Fruit fly (Drosophila melanogaster): ENCODE results near the gene Nup154.

The Nup154 gene

DNA sequence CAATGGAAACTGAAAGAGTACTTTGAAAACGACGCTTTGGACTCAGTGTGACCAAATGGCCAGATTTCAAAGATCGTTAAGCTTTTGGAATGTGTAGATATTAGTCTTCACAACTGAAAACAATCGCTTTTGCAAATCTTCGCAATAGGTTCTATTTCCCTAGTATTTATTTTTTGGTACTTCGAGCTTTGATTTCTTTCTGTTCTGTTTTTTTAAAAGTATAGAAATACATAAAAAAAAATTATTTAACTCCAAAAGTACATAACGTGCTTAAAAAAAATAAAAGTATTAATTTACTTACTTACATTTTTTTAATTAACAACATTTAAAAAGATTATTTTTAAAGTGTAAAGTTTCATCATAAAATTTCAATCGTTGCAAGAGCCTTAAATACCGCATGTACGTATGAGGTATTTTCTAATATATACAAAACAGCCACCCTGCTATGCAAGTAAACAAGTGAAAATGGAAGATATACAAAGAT is 17.2 kb upstream of the Nup154 start, which contains the start of the genes piwi and CG12253 (continued):
- TF ChIP-seq CG11695 (GFP tag; IDR thresholded peaks at IDR 0.05) (peak; percentile 68; the same call in 2 of the 3 replicates), klu (GFP tag; IDR thresholded peaks at IDR 0.05) (peak; percentile 78; the same call in 1 of the 2 replicates), stc (GFP tag; IDR thresholded peaks at IDR 0.05) (no peak), da (GFP tag; optimal IDR thresholded peaks at IDR 0.05) (no peak), Chrac-16 (GFP tag; optimal IDR thresholded peaks at IDR 0.05) (peak; percentile 78), HLH3B (GFP tag; IDR thresholded peaks at IDR 0.05) (peak; percentile 83), Eip74EF (GFP tag; optimal IDR thresholded peaks at IDR 0.05) (no peak), Neu2 (GFP tag; optimal IDR thresholded peaks at IDR 0.05; ENCODE audit: borderline replicate concordance) (no peak), CG9727 (GFP tag; optimal IDR thresholded peaks at IDR 0.05) (peak; percentile 49), lmd (GFP tag; IDR thresholded peaks at IDR 0.05) (peak; percentile 89), HHEX (GFP tag; optimal IDR thresholded peaks at IDR 0.05) (no peak), B-H1 (GFP tag; IDR thresholded peaks at IDR 0.05) (no peak), CG8944 (GFP tag; optimal IDR thresholded peaks at IDR 0.05) (no peak), CG7963 (GFP tag; IDR thresholded peaks at IDR 0.05; ENCODE audit: partially characterized antibody) (no peak), Ssrp (tag; optimal IDR thresholded peaks at IDR 0.05) (peak; percentile 94), Ptx1 (GFP tag; IDR thresholded peaks at IDR 0.05) (peak; percentile 92), trem (tag; optimal IDR thresholded peaks at IDR 0.05) (peak; percentile 44), Ravus (GFP tag; IDR thresholded peaks at IDR 0.05) (no peak), Hsf (GFP tag; optimal IDR thresholded peaks at IDR 0.05) (peak; percentile 77), dimm (GFP tag; IDR thresholded peaks at IDR 0.05) (no peak), h (optimal IDR thresholded peaks at IDR 0.05) (no peak), disco-r (GFP tag; optimal IDR thresholded peaks at IDR 0.05) (no peak), CG14860 (GFP tag; IDR thresholded peaks at IDR 0.05; ENCODE audit: partially characterized antibody) (no peak), CG17385 (GFP tag; optimal IDR thresholded peaks at IDR 0.05) (peak; percentile 76), Trl (optimal IDR thresholded peaks at IDR 0.05) (no peak), Trl (GFP tag; optimal IDR thresholded peaks at IDR 0.05) (peak; percentile 20), CrebB (tag; optimal IDR thresholded peaks at IDR 0.05) (peak; percentile 8), tgo (GFP tag; IDR thresholded peaks at IDR 0.05) (peak; percentile 91), C15 (GFP tag; IDR thresholded peaks at IDR 0.05) (no peak), NFAT (GFP tag; IDR thresholded peaks at IDR 0.05) (no peak), CG4424 (GFP tag; optimal IDR thresholded peaks at IDR 0.05) (peak; percentile 42), CG2202 (tag; optimal IDR thresholded peaks at IDR 0.05) (peak; percentile 40), lbe (GFP tag; optimal IDR thresholded peaks at IDR 0.05) (no peak), CG4707 (GFP tag; optimal IDR thresholded peaks at IDR 0.05) (peak; percentile 7), CG17612 (GFP tag; IDR thresholded peaks at IDR 0.05) (no peak), insv (GFP tag; optimal IDR thresholded peaks at IDR 0.05) (no peak), crp (GFP tag; optimal IDR thresholded peaks at IDR 0.05) (no peak), CG33557 (GFP tag; optimal IDR thresholded peaks at IDR 0.05) (no peak), oc (tag; optimal IDR thresholded peaks at IDR 0.05) (no peak), CG9437 (GFP tag; optimal IDR thresholded peaks at IDR 0.05) (peak; percentile 72), CG12219 (GFP tag; optimal IDR thresholded peaks at IDR 0.05) (no peak), CG31224 (GFP tag; IDR thresholded peaks at IDR 0.05) (no peak), CG34422 (GFP tag; IDR thresholded peaks at IDR 0.05) (no peak), Kr (GFP tag; optimal IDR thresholded peaks at IDR 0.05) (no peak), gsb-n (tag; optimal IDR thresholded peaks at IDR 0.05) (no peak), ind (GFP tag; optimal IDR thresholded peaks at IDR 0.05) (peak; percentile 39), ato (GFP tag; IDR thresholded peaks at IDR 0.05; ENCODE audit: partially characterized antibody) (no peak), wor (GFP tag; IDR thresholded peaks at IDR 0.05) (peak; percentile 75), CG6272 (GFP tag; IDR thresholded peaks at IDR 0.05) (no peak), tup (GFP tag; optimal IDR thresholded peaks at IDR 0.05) (no peak), CG15073 (GFP tag; optimal IDR thresholded peaks at IDR 0.05) (peak; percentile 26), CG15696 (tag; optimal IDR thresholded peaks at IDR 0.05) (peak; percentile 37)
